Fruit fly (Drosophila melanogaster): ENCODE data around the gene CG5114.
A peak's percentile ranks its signal among the peaks of the same experiment; 100 is the strongest.

Gene CG5114

DNA sequence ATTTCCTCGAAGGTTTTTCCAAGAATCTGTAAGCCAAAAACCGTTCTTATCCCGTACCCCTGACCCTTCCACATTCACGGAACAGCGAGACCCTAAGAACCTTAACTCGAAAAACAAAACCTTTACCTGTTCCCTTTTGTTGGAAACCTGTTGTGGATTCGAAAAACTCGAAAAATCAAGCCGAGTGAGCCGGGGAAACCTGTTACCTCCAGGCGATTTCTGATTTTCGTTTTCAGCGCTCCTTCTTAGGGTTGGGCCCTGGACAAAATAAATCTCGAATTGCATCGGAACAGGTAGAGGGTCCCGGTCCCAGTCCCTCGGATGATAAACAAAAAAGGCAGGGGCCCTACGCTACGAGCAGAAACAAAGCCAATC, 9.4 kb upstream of the CG5114 start (continued):
- no peak for TF ChIP-seq salm (tag; optimal IDR thresholded peaks at IDR 0.05)
- no peak for TF ChIP-seq Chrac-16 (GFP tag; optimal IDR thresholded peaks at IDR 0.05)
- no peak for TF ChIP-seq CG31224 (GFP tag; IDR thresholded peaks at IDR 0.05)
- TF ChIP-seq NK7.1 (GFP tag; optimal IDR thresholded peaks at IDR 0.05), result no peak
- no peak for TF ChIP-seq CG17568 (GFP tag; optimal IDR thresholded peaks at IDR 0.05)
- no peak for TF ChIP-seq CG2875 (GFP tag; optimal IDR thresholded peaks at IDR 0.05)
- no peak for TF ChIP-seq corto (GFP tag; optimal IDR thresholded peaks at IDR 0.05)
- TF ChIP-seq nom (GFP tag; optimal IDR thresholded peaks at IDR 0.05), result no peak
- no peak for TF ChIP-seq Usf (GFP tag; optimal IDR thresholded peaks at IDR 0.05)
- no peak for TF ChIP-seq Eip74EF (GFP tag; optimal IDR thresholded peaks at IDR 0.05)
- no peak for TF ChIP-seq toy (GFP tag; IDR thresholded peaks at IDR 0.05)

DNA sequence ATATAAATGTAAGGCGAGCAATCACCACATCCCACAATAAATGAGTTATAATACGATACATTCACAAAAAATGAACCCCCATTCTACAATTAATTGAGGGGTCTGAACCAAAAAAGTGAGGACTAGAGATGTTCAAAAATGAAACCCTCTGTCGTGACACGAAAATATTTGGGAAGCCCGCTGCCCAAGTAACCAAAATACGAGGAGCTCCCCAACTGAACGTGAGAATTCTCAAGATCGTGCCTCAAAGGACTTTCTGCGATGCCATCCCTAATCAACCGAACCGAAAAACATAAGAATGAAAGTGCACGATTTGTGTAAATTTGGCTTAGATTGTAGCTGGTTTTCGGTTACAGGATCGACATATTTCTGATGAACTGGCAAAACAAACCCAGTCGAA, 8.1 kb upstream of the CG5114 start, which contains the start of gene Ocho:
Gene Ocho (plus strand): TSS at position 336 of the 400 bp plus-strand sequence.
- TF ChIP-seq CG8388 (GFP tag; optimal IDR thresholded peaks at IDR 0.05) (no peak), CG43689 (GFP tag; IDR thresholded peaks at IDR 0.05) (no peak), CG2129 (GFP tag; IDR thresholded peaks at IDR 0.05; ENCODE audit: partially characterized antibody) (peak; percentile 61), Sin3A (optimal IDR thresholded peaks at IDR 0.05) (no peak), sens-2 (GFP tag; IDR thresholded peaks at IDR 0.05) (no peak), amos (GFP tag; IDR thresholded peaks at IDR 0.05; ENCODE audit: partially characterized antibody) (peak; percentile 40; the same call in 1 of the 2 replicates), al (GFP tag; IDR thresholded peaks at IDR 0.05) (no peak), lab (GFP tag; optimal IDR thresholded peaks at IDR 0.05) (no peak), CG7963 (GFP tag; IDR thresholded peaks at IDR 0.05; ENCODE audit: partially characterized antibody) (no peak), CG17385 (GFP tag; optimal IDR thresholded peaks at IDR 0.05) (no peak), luna (GFP tag; optimal IDR thresholded peaks at IDR 0.05) (no peak), zfh1 (GFP tag; IDR thresholded peaks at IDR 0.05) (peak; percentile 57; the same call in 2 of the 3 replicates), Rx (GFP tag; IDR thresholded peaks at IDR 0.05) (no peak), CG6765 (GFP tag; optimal IDR thresholded peaks at IDR 0.05) (no peak), zf30C (GFP tag; optimal IDR thresholded peaks at IDR 0.05) (no peak), CG16813 (GFP tag; IDR thresholded peaks at IDR 0.05; ENCODE audit: partially characterized antibody) (peak; percentile 76; the same call in 2 of the 3 replicates), D19A (tag; optimal IDR thresholded peaks at IDR 0.05) (no peak), ttk (GFP tag; IDR thresholded peaks at IDR 0.05) (no peak), Aef1 (GFP tag; IDR thresholded peaks at IDR 0.05) (no peak), CG15601 (tag; optimal IDR thresholded peaks at IDR 0.05) (no peak), Doc3 (GFP tag; IDR thresholded peaks at IDR 0.05; ENCODE audit: partially characterized antibody) (peak; percentile 40; the same call in 1 of the 3 replicates), CG7745 (tag; optimal IDR thresholded peaks at IDR 0.05) (no peak), Oaz (GFP tag; IDR thresholded peaks at IDR 0.05) (no peak), CG14441 (GFP tag; IDR thresholded peaks at IDR 0.05) (no peak), Dek (tag; optimal IDR thresholded peaks at IDR 0.05) (no peak), CG17829 (tag; optimal IDR thresholded peaks at IDR 0.05) (peak; percentile 17), CG6272 (GFP tag; IDR thresholded peaks at IDR 0.05) (no peak), BEAF-32 (GFP tag; optimal IDR thresholded peaks at IDR 0.05) (peak; percentile 67), gce (GFP tag; IDR thresholded peaks at IDR 0.05) (no peak), CG4282 (GFP tag; optimal IDR thresholded peaks at IDR 0.05) (no peak), Dref (GFP tag; IDR thresholded peaks at IDR 0.05) (no peak), Adf1 (GFP tag; IDR thresholded peaks at IDR 0.05) (no peak), CG10959 (GFP tag; IDR thresholded peaks at IDR 0.05) (peak; percentile 63), bab2 (GFP tag; optimal IDR thresholded peaks at IDR 0.05) (no peak), Ets97D (GFP tag; optimal IDR thresholded peaks at IDR 0.05) (no peak), CG10147 (GFP tag; optimal IDR thresholded peaks at IDR 0.05) (no peak), Opbp (GFP tag; IDR thresholded peaks at IDR 0.05; ENCODE audit: partially characterized antibody) (peak; percentile 64; the same call in 2 of the 3 replicates), CG4404 (GFP tag; IDR thresholded peaks at IDR 0.05) (peak; percentile 45), CG8765 (GFP tag; IDR thresholded peaks at IDR 0.05) (peak; percentile 27; the same call in 1 of the 2 replicates), NC2α (GFP tag; optimal IDR thresholded peaks at IDR 0.05) (no peak)

All from whole organism, embryonic.